Fruit fly (Drosophila melanogaster): ENCODE data around the gene mys.
A peak's percentile ranks its signal among the peaks of the same experiment; 100 is the strongest.

Gene mys

DNA sequence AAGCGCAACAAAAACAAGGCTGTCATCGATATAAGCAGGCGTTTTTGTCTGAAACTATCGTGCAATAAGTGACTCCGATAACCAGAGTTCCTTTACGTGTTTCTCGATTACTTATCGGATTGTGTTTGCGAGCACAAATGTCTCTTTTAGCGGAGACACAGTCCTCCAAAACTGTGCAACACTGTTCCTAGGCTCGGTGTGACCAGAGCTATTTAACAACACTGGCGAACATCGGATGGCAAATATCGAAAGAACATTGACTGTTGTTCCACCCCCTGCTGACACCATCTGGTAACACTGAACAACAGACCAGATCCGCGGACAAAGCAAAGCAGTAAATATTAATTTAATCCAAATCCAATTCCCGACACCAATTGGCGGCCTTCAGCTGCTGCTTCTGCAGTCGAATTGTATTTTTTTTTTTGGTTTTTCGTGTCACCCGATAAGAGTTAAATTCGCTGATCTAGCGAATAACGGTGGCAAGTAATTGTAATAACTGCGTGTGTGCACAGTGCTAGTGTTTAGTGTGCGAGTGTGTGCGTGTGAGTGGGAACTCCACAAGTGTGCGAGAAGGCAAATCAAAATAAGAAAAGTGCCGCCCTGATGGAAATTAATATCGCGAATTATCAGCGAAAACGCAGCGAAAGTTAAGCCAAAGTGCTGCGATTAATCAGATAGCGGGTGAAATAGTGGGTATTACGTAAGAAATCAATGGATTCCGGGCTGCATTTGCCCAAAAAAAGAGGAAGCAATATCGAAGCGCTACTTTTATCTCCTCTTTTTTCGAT, at the start of gene mys:
mys (plus strand) TSS at position 254 of the 788 bp plus-strand sequence.
- TF ChIP-seq tai (GFP tag; optimal IDR thresholded peaks at IDR 0.05) (peak; percentile 91), Dif (GFP tag; optimal IDR thresholded peaks at IDR 0.05; ENCODE audit: partially characterized antibody) (peak; percentile 4), dmrt93B (GFP tag; optimal IDR thresholded peaks at IDR 0.05) (peak; percentile 34), Dfd (GFP tag; optimal IDR thresholded peaks at IDR 0.05) (no peak), Myc (optimal IDR thresholded peaks at IDR 0.05) (peak; percentile 11), br (GFP tag; optimal IDR thresholded peaks at IDR 0.05) (peak; percentile 60), CrebA (GFP tag; optimal IDR thresholded peaks at IDR 0.05; ENCODE audit: borderline replicate concordance) (no peak), Rel (GFP tag; optimal IDR thresholded peaks at IDR 0.05) (no peak), Rel (tag; optimal IDR thresholded peaks at IDR 0.05) (peak; percentile 70), OdsH (GFP tag; optimal IDR thresholded peaks at IDR 0.05) (no peak), Vsx2 (GFP tag; optimal IDR thresholded peaks at IDR 0.05; ENCODE audit: partially characterized antibody) (no peak), woc (GFP tag; optimal IDR thresholded peaks at IDR 0.05) (no peak), jim (GFP tag; optimal IDR thresholded peaks at IDR 0.05) (no peak), Hr83 (GFP tag; optimal IDR thresholded peaks at IDR 0.05; ENCODE audit: poor library complexity, severe bottlenecking) (peak; percentile 90), Mio (GFP tag; optimal IDR thresholded peaks at IDR 0.05) (no peak), lola (GFP tag; optimal IDR thresholded peaks at IDR 0.05) (no peak), h (GFP tag; optimal IDR thresholded peaks at IDR 0.05) (peak; percentile 39), sage (GFP tag; optimal IDR thresholded peaks at IDR 0.05) (no peak), psq (GFP tag; optimal IDR thresholded peaks at IDR 0.05) (no peak), fru (GFP tag; optimal IDR thresholded peaks at IDR 0.05) (peak; percentile 55), dsf (GFP tag; optimal IDR thresholded peaks at IDR 0.05; ENCODE audit: borderline replicate concordance) (peak; percentile 18), Hnf4 (GFP tag; optimal IDR thresholded peaks at IDR 0.05) (peak; percentile 85), rgr (GFP tag; optimal IDR thresholded peaks at IDR 0.05) (peak; percentile 67), brk (GFP tag; optimal IDR thresholded peaks at IDR 0.05) (peak; percentile 38), CG32264 (GFP tag; optimal IDR thresholded peaks at IDR 0.05) (no peak), pan (optimal IDR thresholded peaks at IDR 0.05) (no peak), Hr78 (GFP tag; optimal IDR thresholded peaks at IDR 0.05) (no peak), HLH106 (tag; optimal IDR thresholded peaks at IDR 0.05) (peak; percentile 26), Abd-B (GFP tag; optimal IDR thresholded peaks at IDR 0.05) (no peak), dl (GFP tag; optimal IDR thresholded peaks at IDR 0.05; ENCODE audit: insufficient read depth in 1 of 2, partially characterized antibody in 2 of 2) (no peak), CG9705 (GFP tag; optimal IDR thresholded peaks at IDR 0.05) (peak; percentile 39), usp (GFP tag; optimal IDR thresholded peaks at IDR 0.05) (no peak), N (GFP tag; optimal IDR thresholded peaks at IDR 0.05) (no peak), Jra (GFP tag; optimal IDR thresholded peaks at IDR 0.05) (peak; percentile 66), GATAd (GFP tag; optimal IDR thresholded peaks at IDR 0.05) (no peak), Sp1 (GFP tag; optimal IDR thresholded peaks at IDR 0.05) (peak; percentile 50), sv (GFP tag; optimal IDR thresholded peaks at IDR 0.05) (peak; percentile 16), foxo (GFP tag; optimal IDR thresholded peaks at IDR 0.05) (peak in 1 of 2 experiments; percentile 67), ey (GFP tag; optimal IDR thresholded peaks at IDR 0.05) (no peak)

- TF ChIP-seq GATAd (GFP tag; optimal IDR thresholded peaks at IDR 0.05) (no peak), foxo (GFP tag; optimal IDR thresholded peaks at IDR 0.05) (no peak), Dif (GFP tag; optimal IDR thresholded peaks at IDR 0.05; ENCODE audit: partially characterized antibody) (no peak), psq (GFP tag; optimal IDR thresholded peaks at IDR 0.05) (no peak), Myc (optimal IDR thresholded peaks at IDR 0.05) (no peak), CG9705 (GFP tag; optimal IDR thresholded peaks at IDR 0.05) (no peak)
Observed at dm6 chrX:8021245-8021644, 40.2 kb upstream of the mys start, which contains the start of gene CG15333. TSS of gene CG15333 (minus strand) at chrX:8021345.
